Worm (Caenorhabditis elegans) whole organism, early embryonic: ENCODE measurements around the gene C45B11.9.

Experiments used
- B0310.2 ChIP-seq: sonication (generic microtip); optimal IDR thresholded peaks from 2 replicates; lab custom pipeline; 2016; ENCODE audit warnings: mild to moderate bottlenecking, missing genetic modification characterization, missing compliant biosample characterization
- F13C5.2 ChIP-seq: sonication (generic microtip); optimal IDR thresholded peaks from 2 replicates; lab custom pipeline; 2017; ENCODE audit warnings: mild to moderate bottlenecking, missing genetic modification characterization, inconsistent platforms, missing compliant biosample characterization
- aly-1 ChIP-seq: sonication (generic microtip); optimal IDR thresholded peaks from 2 replicates; lab custom pipeline; 2016; ENCODE audit warnings: missing genetic modification characterization, missing compliant biosample characterization
- ama-1 ChIP-seq: fragments of 150-350 bp; optimal IDR thresholded peaks from 2 replicates; lab custom pipeline; 2014
- ceh-13 ChIP-seq: fragments of 200-800 bp; sonication (Bioruptor generic); optimal IDR thresholded peaks from 2 replicates; lab custom pipeline; 2018; ENCODE audit warnings: mild to moderate bottlenecking, missing genetic modification characterization, missing compliant biosample characterization
- ceh-36 ChIP-seq: sonication (generic microtip); optimal IDR thresholded peaks from 2 replicates; lab custom pipeline; 2016; ENCODE audit warnings: missing genetic modification characterization, inconsistent platforms, missing compliant biosample characterization
- ets-7 ChIP-seq: sonication (generic microtip); optimal IDR thresholded peaks from 2 replicates; lab custom pipeline; 2016; ENCODE audit warnings: missing genotype, missing genetic modification characterization, missing compliant biosample characterization
- flt-1 ChIP-seq: fragments of 200-800 bp; sonication (Bioruptor generic); IDR thresholded peaks from 2 replicates; pipeline ENCODE4 v1.3.6; 2022; ENCODE audit warnings: missing genetic modification characterization, missing compliant biosample characterization
- hmbx-1 ChIP-seq: sonication (generic microtip); optimal IDR thresholded peaks from 2 replicates; lab custom pipeline; 2016; ENCODE audit warnings: mild to moderate bottlenecking, missing genetic modification characterization, missing compliant biosample characterization
- hmg-4 ChIP-seq: fragments of 200-800 bp; sonication (Bioruptor generic); optimal IDR thresholded peaks from 2 replicates; lab custom pipeline; 2018; ENCODE audit warnings: mild to moderate bottlenecking, missing genetic modification characterization, missing compliant biosample characterization
- hnd-1 ChIP-seq: sonication (generic microtip); optimal IDR thresholded peaks from 2 replicates; lab custom pipeline; 2016; ENCODE audit warnings: missing genetic modification characterization, missing compliant biosample characterization
- pes-1 ChIP-seq: fragments of 200-800 bp; sonication (Bioruptor generic); IDR thresholded peaks from 2 replicates; pipeline ENCODE4 v1.3.6; 2022; ENCODE audit warnings: missing genetic modification reagents, missing genetic modification characterization, missing compliant biosample characterization
- scrt-1 ChIP-seq: fragments of 200-800 bp; sonication (Bioruptor generic); IDR thresholded peaks from 2 replicates; pipeline ENCODE4 v1.3.6; 2022; ENCODE audit warnings: missing genetic modification characterization, missing compliant biosample characterization
- sea-1 ChIP-seq: fragments of 200-800 bp; sonication (Bioruptor generic); conservative IDR thresholded peaks from 2 replicates; pipeline ENCODE4 v1.3.6; 2022; ENCODE audit warnings: missing genetic modification characterization, missing compliant biosample characterization
- tbx-11 ChIP-seq: fragments of 200-800 bp; sonication (Bioruptor generic); IDR thresholded peaks from 2 replicates; pipeline ENCODE4 v1.3.6; 2022; ENCODE audit warnings: missing genetic modification characterization, missing compliant biosample characterization
- tbx-37 ChIP-seq: fragments of 200-800 bp; sonication (Bioruptor generic); conservative IDR thresholded peaks from 2 replicates; pipeline ENCODE4 v1.3.6; 2022; ENCODE audit warnings: missing genetic modification reagents, missing genetic modification characterization, missing compliant biosample characterization
- tra-4 ChIP-seq: sonication (generic microtip); optimal IDR thresholded peaks from 2 replicates; lab custom pipeline; 2017; ENCODE audit warnings: missing genetic modification characterization, missing compliant biosample characterization

The C45B11.9 gene

ce11 chrV:11010768-11011167 is 29.4 kb upstream of the C45B11.9 start:
- TF ChIP-seq hmbx-1 (tag; lab: Kevin White, UChicago) (no peak), ets-7 (tag; lab: Kevin White, UChicago) (no peak), B0310.2 (no peak), tbx-37 (GFP tag; lab: Robert Waterston, UW) (no peak), sea-1 (GFP tag; lab: Robert Waterston, UW) (no peak), aly-1 (tag; lab: Kevin White, UChicago) (no peak), F13C5.2 (tag; lab: Kevin White, UChicago) (no peak), ceh-13 (GFP tag; lab: Kevin White, UChicago) (no peak), tbx-11 (GFP tag; lab: Robert Waterston, UW) (no peak), ceh-36 (tag; lab: Kevin White, UChicago) (no peak), hmg-4 (GFP tag; lab: Kevin White, UChicago) (no peak), ama-1 (no peak), hnd-1 (tag; lab: Kevin White, UChicago) (no peak), scrt-1 (GFP tag; lab: Robert Waterston, UW) (no peak), tra-4 (tag; lab: Kevin White, UChicago) (no peak), pes-1 (GFP tag; lab: Robert Waterston, UW) (no peak), flt-1 (GFP tag; lab: Robert Waterston, UW) (no peak)

DNA sequence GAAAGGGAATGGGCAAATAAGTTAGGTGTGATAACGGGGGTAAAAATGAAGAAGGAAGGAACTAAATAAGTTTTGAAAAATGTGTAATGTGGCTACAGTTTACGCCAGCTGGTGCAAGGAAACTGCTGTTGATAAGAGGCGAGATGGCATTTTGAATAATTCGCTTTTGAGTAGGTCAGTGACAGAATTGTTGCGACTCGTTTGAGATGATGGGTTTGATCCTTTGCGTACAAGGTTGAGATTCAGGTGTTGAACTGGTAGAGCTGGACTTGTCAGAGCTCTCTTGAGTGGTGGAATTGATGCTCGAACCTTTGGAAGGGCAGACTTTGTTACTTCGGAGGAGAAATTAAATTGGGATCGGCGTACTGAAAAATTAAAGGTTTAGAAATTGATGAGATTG is 28.3 kb upstream of the C45B11.9 start:
- TF ChIP-seq aly-1 (tag; lab: Kevin White, UChicago) (no peak), flt-1 (GFP tag; lab: Robert Waterston, UW) (no peak), F13C5.2 (tag; lab: Kevin White, UChicago) (no peak), sea-1 (GFP tag; lab: Robert Waterston, UW) (no peak), hnd-1 (tag; lab: Kevin White, UChicago) (no peak), tbx-37 (GFP tag; lab: Robert Waterston, UW) (no peak), ama-1 (no peak), scrt-1 (GFP tag; lab: Robert Waterston, UW) (no peak), B0310.2 (no peak)

DNA sequence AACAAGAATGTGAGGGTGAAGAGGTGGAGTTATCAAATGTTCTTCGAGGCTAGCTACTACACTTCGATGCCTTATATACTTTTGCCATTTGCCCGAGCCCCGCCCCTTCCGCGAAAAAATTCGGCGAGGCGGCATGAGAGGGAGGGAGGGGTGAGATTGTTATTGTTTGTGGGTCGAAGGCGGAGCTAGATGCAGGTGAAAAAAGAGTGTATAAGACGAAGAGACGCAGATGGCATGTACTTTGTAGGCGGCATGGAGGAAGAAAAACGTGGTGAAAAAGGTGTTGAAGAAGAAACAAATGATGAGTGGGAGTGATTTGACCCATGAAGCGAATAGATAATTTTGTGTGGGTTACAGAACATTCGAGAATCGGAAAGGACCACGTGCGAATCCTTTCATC is 27.7 kb upstream of the C45B11.9 start, which contains the start of gene C13G3.1:
TSS of gene C13G3.1 (minus strand) at position 47 of the 400 bp plus-strand sequence.
- TF ChIP-seq flt-1 (GFP tag; lab: Robert Waterston, UW) (no peak), B0310.2 (no peak), ceh-13 (GFP tag; lab: Kevin White, UChicago) (no peak), tbx-11 (GFP tag; lab: Robert Waterston, UW) (no peak), hmbx-1 (tag; lab: Kevin White, UChicago) (no peak), tbx-37 (GFP tag; lab: Robert Waterston, UW) (no peak), hmg-4 (GFP tag; lab: Kevin White, UChicago) (no peak), pes-1 (GFP tag; lab: Robert Waterston, UW) (no peak), tra-4 (tag; lab: Kevin White, UChicago) (no peak), F13C5.2 (tag; lab: Kevin White, UChicago) (no peak), ama-1 (no peak), ceh-36 (tag; lab: Kevin White, UChicago) (no peak), hnd-1 (tag; lab: Kevin White, UChicago) (no peak)

ce11 chrV:11013179-11013578 is 26.9 kb upstream of the C45B11.9 start:
- TF ChIP-seq tbx-37 (GFP tag; lab: Robert Waterston, UW) (no peak), flt-1 (GFP tag; lab: Robert Waterston, UW) (no peak), aly-1 (tag; lab: Kevin White, UChicago) (no peak), hmbx-1 (tag; lab: Kevin White, UChicago) (no peak), hnd-1 (tag; lab: Kevin White, UChicago) (no peak), tra-4 (tag; lab: Kevin White, UChicago) (no peak), ceh-36 (tag; lab: Kevin White, UChicago) (no peak), B0310.2 (no peak), pes-1 (GFP tag; lab: Robert Waterston, UW) (no peak), tbx-11 (GFP tag; lab: Robert Waterston, UW) (no peak), ceh-13 (GFP tag; lab: Kevin White, UChicago) (no peak), sea-1 (GFP tag; lab: Robert Waterston, UW) (no peak), scrt-1 (GFP tag; lab: Robert Waterston, UW) (no peak), F13C5.2 (tag; lab: Kevin White, UChicago) (no peak)

DNA sequence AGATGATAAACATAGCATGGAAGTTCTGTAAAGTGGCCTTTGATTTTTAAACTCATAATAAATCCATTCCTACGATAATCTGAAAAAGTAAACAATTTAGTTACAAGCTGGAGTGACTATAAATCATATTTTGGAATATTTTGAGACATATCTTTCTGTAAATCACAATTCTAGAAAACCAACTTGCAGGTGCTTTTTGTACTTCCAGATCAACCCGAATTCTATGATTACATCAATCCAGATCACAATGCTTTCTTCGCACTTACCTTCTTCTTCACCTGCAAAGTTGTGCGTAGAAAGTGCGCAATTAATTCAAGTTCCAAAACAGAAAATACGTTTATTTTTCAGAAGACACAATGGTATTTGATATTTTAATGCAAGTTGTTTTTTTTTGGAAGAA is 25.4 kb upstream of the C45B11.9 start:
- TF ChIP-seq B0310.2 (no peak), hmbx-1 (tag; lab: Kevin White, UChicago) (no peak), tbx-37 (GFP tag; lab: Robert Waterston, UW) (no peak), aly-1 (tag; lab: Kevin White, UChicago) (no peak), hmg-4 (GFP tag; lab: Kevin White, UChicago) (no peak), ceh-13 (GFP tag; lab: Kevin White, UChicago) (no peak), ets-7 (tag; lab: Kevin White, UChicago) (no peak), ceh-36 (tag; lab: Kevin White, UChicago) (no peak), flt-1 (GFP tag; lab: Robert Waterston, UW) (no peak), F13C5.2 (tag; lab: Kevin White, UChicago) (no peak), ama-1 (no peak), tbx-11 (GFP tag; lab: Robert Waterston, UW) (no peak), scrt-1 (GFP tag; lab: Robert Waterston, UW) (no peak), tra-4 (tag; lab: Kevin White, UChicago) (no peak), sea-1 (GFP tag; lab: Robert Waterston, UW) (no peak), hnd-1 (tag; lab: Kevin White, UChicago) (no peak), pes-1 (GFP tag; lab: Robert Waterston, UW) (no peak)

DNA sequence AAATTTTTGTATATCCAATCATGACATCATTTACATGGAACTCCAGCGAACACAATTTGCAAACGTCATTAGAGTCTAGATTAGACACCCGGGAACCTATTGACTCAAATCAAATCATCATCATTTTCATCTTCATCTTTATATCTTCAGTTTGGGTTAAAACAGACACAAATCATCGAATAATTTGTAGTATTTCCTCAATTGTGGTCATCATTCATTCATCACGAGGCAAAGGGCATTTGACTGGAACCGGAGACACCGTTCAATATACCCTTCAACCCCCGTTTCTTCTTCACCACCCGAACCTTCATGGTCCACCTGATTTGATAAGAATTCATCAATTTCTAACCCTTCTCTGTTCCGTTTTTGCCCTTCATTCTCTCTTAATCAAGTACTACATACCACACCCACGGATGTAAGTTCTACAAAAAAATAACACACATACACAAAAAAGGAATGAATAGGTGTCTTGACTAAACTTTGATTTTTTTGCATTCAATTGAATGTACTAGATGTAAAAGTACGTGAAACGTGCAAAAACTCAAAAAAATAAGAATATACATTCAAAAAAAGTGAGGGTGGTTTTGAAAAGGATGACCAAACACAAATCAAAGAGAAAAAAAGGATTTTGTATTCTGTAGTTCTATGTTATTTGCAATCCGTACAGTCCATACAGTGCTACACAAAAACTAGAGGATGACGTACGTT is 23.1 kb upstream of the C45B11.9 start:
- no peak for TF ChIP-seq ets-7 (tag; lab: Kevin White, UChicago)
- no peak for TF ChIP-seq tra-4 (tag; lab: Kevin White, UChicago)
- no peak for TF ChIP-seq ceh-36 (tag; lab: Kevin White, UChicago)
- no peak for TF ChIP-seq scrt-1 (GFP tag; lab: Robert Waterston, UW)
- TF ChIP-seq aly-1 (tag; lab: Kevin White, UChicago), result no peak
- TF ChIP-seq hnd-1 (tag; lab: Kevin White, UChicago), result no peak
- no peak for TF ChIP-seq sea-1 (GFP tag; lab: Robert Waterston, UW)
- TF ChIP-seq ama-1, result no peak
